Fruit fly (Drosophila melanogaster): ENCODE measurements around the gene CG4537.

CG4537 gene

dm6 chr2L:9915011-9915850 lies 24.5 kb downstream of the CG4537 start, which contains the start of gene yip2:
Gene yip2 (plus strand): TSS chr2L:9915253.
- peak; percentile 92 for TF ChIP-seq CG8319 (GFP tag; optimal IDR thresholded peaks at IDR 0.05)
- peak; percentile 84 for TF ChIP-seq esn (GFP tag; optimal IDR thresholded peaks at IDR 0.05)
- peak; percentile 61 for TF ChIP-seq fkh (GFP tag; optimal IDR thresholded peaks at IDR 0.05)
- peak; percentile 98 for TF ChIP-seq CG10669 (GFP tag; optimal IDR thresholded peaks at IDR 0.05)
- TF ChIP-seq fd59A (GFP tag; optimal IDR thresholded peaks at IDR 0.05) = peak; percentile 39
- peak; percentile 93 for TF ChIP-seq CG11762 (GFP tag; optimal IDR thresholded peaks at IDR 0.05; ENCODE audit: insufficient read depth)
- TF ChIP-seq ss (GFP tag; optimal IDR thresholded peaks at IDR 0.05) = peak; percentile 100
- peak; percentile 77 for TF ChIP-seq achi (GFP tag; optimal IDR thresholded peaks at IDR 0.05)
- TF ChIP-seq CG9139 (GFP tag; optimal IDR thresholded peaks at IDR 0.05) = peak; percentile 100
- peak; percentile 99 for TF ChIP-seq CG16779 (tag; optimal IDR thresholded peaks at IDR 0.05)
- peak; percentile 97 for TF ChIP-seq CG8119 (GFP tag; IDR thresholded peaks at IDR 0.05)
- TF ChIP-seq Gug (GFP tag; IDR thresholded peaks at IDR 0.05) = peak; percentile 73
- TF ChIP-seq net (GFP tag; optimal IDR thresholded peaks at IDR 0.05) = peak; percentile 98
- TF ChIP-seq CG10631 (GFP tag; optimal IDR thresholded peaks at IDR 0.05) = peak; percentile 58
- TF ChIP-seq Eip75B (GFP tag; optimal IDR thresholded peaks at IDR 0.05) = peak; percentile 82
- TF ChIP-seq Blimp-1 (GFP tag; optimal IDR thresholded peaks at IDR 0.05) = peak; percentile 96
- TF ChIP-seq Lpt (GFP tag; optimal IDR thresholded peaks at IDR 0.05) = peak; percentile 95
- peak; percentile 57 for TF ChIP-seq cyc (GFP tag; optimal IDR thresholded peaks at IDR 0.05)
- peak; percentile 92 for TF ChIP-seq dsx (GFP tag; optimal IDR thresholded peaks at IDR 0.05; ENCODE audit: poor library complexity, severe bottlenecking)
- peak; percentile 99 for TF ChIP-seq spab (GFP tag; optimal IDR thresholded peaks at IDR 0.05)
- peak; percentile 93 for TF ChIP-seq Sox14 (GFP tag; optimal IDR thresholded peaks at IDR 0.05)
- no peak for TF ChIP-seq Sox15 (GFP tag; optimal IDR thresholded peaks at IDR 0.05)
- peak; percentile 91 to 93 for TF ChIP-seq salr (GFP tag; optimal IDR thresholded peaks at IDR 0.05)
- TF ChIP-seq CG1621 (tag; optimal IDR thresholded peaks at IDR 0.05) = peak; percentile 96
- TF ChIP-seq CG6792 (GFP tag; optimal IDR thresholded peaks at IDR 0.05) = peak; percentile 61
- peak; percentile 57 for TF ChIP-seq Smox (GFP tag; optimal IDR thresholded peaks at IDR 0.05)
- TF ChIP-seq vri (GFP tag; optimal IDR thresholded peaks at IDR 0.05) = peak; percentile 82
- TF ChIP-seq acj6 (GFP tag; optimal IDR thresholded peaks at IDR 0.05) = peak; percentile 54
- peak; percentile 94 for TF ChIP-seq CG15336 (GFP tag; IDR thresholded peaks at IDR 0.05)
- TF ChIP-seq Eip93F (GFP tag; optimal IDR thresholded peaks at IDR 0.05) = peak; percentile 91
- TF ChIP-seq pdm3 (GFP tag; optimal IDR thresholded peaks at IDR 0.05) = peak; percentile 80
- peak; percentile 43 for TF ChIP-seq Hr39 (GFP tag; optimal IDR thresholded peaks at IDR 0.05)
- peak; percentile 99 for TF ChIP-seq svp (GFP tag)
- peak; percentile 80 for TF ChIP-seq CG32006 (GFP tag; optimal IDR thresholded peaks at IDR 0.05)
- TF ChIP-seq dac (GFP tag; optimal IDR thresholded peaks at IDR 0.05) = peak; percentile 75
- peak; percentile 84 for TF ChIP-seq Hr4 (GFP tag; optimal IDR thresholded peaks at IDR 0.05)
- TF ChIP-seq CG11902 (GFP tag; optimal IDR thresholded peaks at IDR 0.05) = no peak
- peak; percentile 92 for TF ChIP-seq CG3919 (GFP tag; optimal IDR thresholded peaks at IDR 0.05)
- peak; percentile 85 for TF ChIP-seq CG3032 (tag; optimal IDR thresholded peaks at IDR 0.05)
- peak; percentile 66 for TF ChIP-seq lz (GFP tag; optimal IDR thresholded peaks at IDR 0.05)
- TF ChIP-seq CG34406 (GFP tag; optimal IDR thresholded peaks at IDR 0.05) = peak; percentile 59
- TF ChIP-seq Ets21C (GFP tag; optimal IDR thresholded peaks at IDR 0.05) = peak; percentile 18
- peak; percentile 100 for TF ChIP-seq CG6276 (GFP tag; optimal IDR thresholded peaks at IDR 0.05)
- TF ChIP-seq CG6808 (GFP tag; optimal IDR thresholded peaks at IDR 0.05) = peak; percentile 99
- TF ChIP-seq eg (GFP tag; IDR thresholded peaks at IDR 0.05) = peak; percentile 91
- TF ChIP-seq CG6163 (GFP tag; IDR thresholded peaks at IDR 0.05) = peak; percentile 76
- peak; percentile 82 for TF ChIP-seq topi (GFP tag; optimal IDR thresholded peaks at IDR 0.05)
- peak; percentile 54 for TF ChIP-seq CG31627 (GFP tag; optimal IDR thresholded peaks at IDR 0.05)
- peak; percentile 86 for TF ChIP-seq Eip78C (GFP tag)
- peak; percentile 88 for TF ChIP-seq Sox102F (GFP tag; optimal IDR thresholded peaks at IDR 0.05)
